Fruit fly (Drosophila melanogaster): ENCODE measurements around the gene CG32240.
A peak's percentile ranks its signal among the peaks of the same experiment; 100 is the strongest.

CG32240 gene

DNA sequence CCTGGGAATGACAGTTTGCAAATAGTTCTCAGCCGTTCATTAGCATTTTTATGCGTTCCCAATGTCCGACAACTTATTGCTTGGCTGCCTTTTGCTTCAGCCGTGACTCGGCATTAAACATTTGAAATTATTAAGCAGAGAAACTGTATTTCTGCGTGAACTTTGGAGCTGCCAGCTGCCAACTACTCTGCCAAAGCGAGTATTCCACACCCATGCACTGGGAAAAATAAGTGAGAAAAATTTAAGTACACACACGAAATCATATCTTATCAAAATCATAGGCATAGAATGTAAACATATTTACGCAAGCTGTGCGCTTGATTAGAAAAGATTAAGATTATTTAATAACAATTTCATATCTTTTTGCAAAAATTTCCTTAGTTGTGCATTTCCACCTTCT, 31.5 kb upstream of the CG32240 start (continued):
- TF ChIP-seq hth (optimal IDR thresholded peaks at IDR 0.05) (no peak), ash1 (GFP tag; optimal IDR thresholded peaks at IDR 0.05) (no peak), en (GFP tag; optimal IDR thresholded peaks at IDR 0.05) (no peak), CG8281 (tag; optimal IDR thresholded peaks at IDR 0.05) (no peak), Usf (GFP tag; optimal IDR thresholded peaks at IDR 0.05) (no peak), Lim3 (GFP tag; IDR thresholded peaks at IDR 0.05) (0 out of 2 replicates have a peak, but pooled peaks have one; percentile 22), CG17359 (tag; optimal IDR thresholded peaks at IDR 0.05) (peak; percentile 26), CG8388 (GFP tag; optimal IDR thresholded peaks at IDR 0.05) (peak; percentile 15), CG34224 (GFP tag; IDR thresholded peaks at IDR 0.05; ENCODE audit: partially characterized antibody) (0 out of 3 replicates have a peak, but pooled peaks have one; percentile 9), CG31365 (tag; optimal IDR thresholded peaks at IDR 0.05) (no peak), btn (GFP tag; optimal IDR thresholded peaks at IDR 0.05) (no peak), CG42726 (GFP tag; IDR thresholded peaks at IDR 0.05; ENCODE audit: partially characterized antibody) (no peak), CG31441 (GFP tag; IDR thresholded peaks at IDR 0.05) (no peak), CG15479 (GFP tag; optimal IDR thresholded peaks at IDR 0.05) (no peak), scrt (GFP tag; optimal IDR thresholded peaks at IDR 0.05) (no peak), sima (GFP tag; optimal IDR thresholded peaks at IDR 0.05) (peak; percentile 26), sens (GFP tag) (peak; percentile 80), CkIIα-i1 (GFP tag; IDR thresholded peaks at IDR 0.05) (no peak), gfzf (GFP tag; optimal IDR thresholded peaks at IDR 0.05) (no peak), Hr51 (GFP tag; optimal IDR thresholded peaks at IDR 0.05) (peak in 1 of 2 experiments; percentile 42), Bteb2 (GFP tag; optimal IDR thresholded peaks at IDR 0.05) (peak; percentile 9), phol (tag; optimal IDR thresholded peaks at IDR 0.05) (peak; percentile 14), Dp (GFP tag; optimal IDR thresholded peaks at IDR 0.05) (no peak), B-H2 (GFP tag; optimal IDR thresholded peaks at IDR 0.05) (peak; percentile 3), kah (GFP tag; optimal IDR thresholded peaks at IDR 0.05) (no peak), E2f2 (GFP tag; IDR thresholded peaks at IDR 0.05) (no peak), CG10366 (GFP tag; IDR thresholded peaks at IDR 0.05) (peak; percentile 62; the same call in 1 of the 2 replicates), CG6689 (GFP tag; IDR thresholded peaks at IDR 0.05) (peak; percentile 66), CG6813 (GFP tag; optimal IDR thresholded peaks at IDR 0.05) (no peak), sna (GFP tag; IDR thresholded peaks at IDR 0.05; ENCODE audit: partially characterized antibody) (no peak), CG3065 (GFP tag; optimal IDR thresholded peaks at IDR 0.05) (no peak), Nf-YC (tag; optimal IDR thresholded peaks at IDR 0.05) (no peak), Atf-2 (GFP tag; optimal IDR thresholded peaks at IDR 0.05) (peak; percentile 24), HLH3B (GFP tag; IDR thresholded peaks at IDR 0.05) (peak; percentile 61; the same call in 1 of the 2 replicates), CG17328 (GFP tag; IDR thresholded peaks at IDR 0.05) (peak; percentile 69), Pdp1 (GFP tag; optimal IDR thresholded peaks at IDR 0.05) (peak; percentile 13 to 55), vnd (GFP tag; IDR thresholded peaks at IDR 0.05; ENCODE audit: partially characterized antibody) (no peak), CG11696 (GFP tag; IDR thresholded peaks at IDR 0.05) (peak; percentile 35; the same call in 1 of the 2 replicates), Ravus (GFP tag; IDR thresholded peaks at IDR 0.05) (peak; percentile 20), ewg (GFP tag; optimal IDR thresholded peaks at IDR 0.05) (no peak), Scr (GFP tag; IDR thresholded peaks at IDR 0.05; ENCODE audit: partially characterized antibody) (no peak), org-1 (GFP tag; optimal IDR thresholded peaks at IDR 0.05) (no peak), PHDP (tag; optimal IDR thresholded peaks at IDR 0.05) (peak; percentile 5), ap (GFP tag; IDR thresholded peaks at IDR 0.05) (peak; percentile 65), esg (GFP tag; conservative IDR thresholded peaks at IDR 0.05) (peak; percentile 50), Nf-YB (GFP tag; optimal IDR thresholded peaks at IDR 0.05) (no peak), ttk (GFP tag; IDR thresholded peaks at IDR 0.05) (peak; percentile 65), CoRest (tag; optimal IDR thresholded peaks at IDR 0.05) (peak; percentile 27), ftz-f1 (GFP tag; optimal IDR thresholded peaks at IDR 0.05) (no peak), insv (GFP tag; optimal IDR thresholded peaks at IDR 0.05) (no peak)

Measured in whole organism, embryonic.